Fruit fly (Drosophila melanogaster) whole organism: Measurements from ENCODE around the gene CG11726.
A peak's percentile ranks its signal among the peaks of the same experiment; 100 is the strongest.

Experiments
- CG8478 ChIP-seq: fragments of >200 bp; optimal IDR thresholded peaks from 2 replicates; lab custom pipeline; 2018; ENCODE audit warnings: inconsistent platforms
- Dll ChIP-seq: fragments of >200 bp; optimal IDR thresholded peaks from 2 replicates; lab custom pipeline; 2017
- EcR ChIP-seq, 2 experiments: fragments of >200 bp; optimal IDR thresholded peaks; 2 replicates each; lab custom pipeline; 2017; ENCODE audit warnings: missing biosample characterization in 2 of 2, missing genetic modification characterization in 2 of 2, missing genetic modification reagents in 2 of 2
- pan ChIP-seq: fragments of >200 bp; optimal IDR thresholded peaks from 2 replicates; lab custom pipeline; 2017
- psq ChIP-seq: fragments of >200 bp; optimal IDR thresholded peaks from 2 replicates; lab custom pipeline; 2017
- usp ChIP-seq: fragments of >200 bp; optimal IDR thresholded peaks from 2 replicates; lab custom pipeline; 2017; ENCODE audit warnings: missing biosample characterization, missing genetic modification characterization, mixed read lengths

Gene CG11726

DNA sequence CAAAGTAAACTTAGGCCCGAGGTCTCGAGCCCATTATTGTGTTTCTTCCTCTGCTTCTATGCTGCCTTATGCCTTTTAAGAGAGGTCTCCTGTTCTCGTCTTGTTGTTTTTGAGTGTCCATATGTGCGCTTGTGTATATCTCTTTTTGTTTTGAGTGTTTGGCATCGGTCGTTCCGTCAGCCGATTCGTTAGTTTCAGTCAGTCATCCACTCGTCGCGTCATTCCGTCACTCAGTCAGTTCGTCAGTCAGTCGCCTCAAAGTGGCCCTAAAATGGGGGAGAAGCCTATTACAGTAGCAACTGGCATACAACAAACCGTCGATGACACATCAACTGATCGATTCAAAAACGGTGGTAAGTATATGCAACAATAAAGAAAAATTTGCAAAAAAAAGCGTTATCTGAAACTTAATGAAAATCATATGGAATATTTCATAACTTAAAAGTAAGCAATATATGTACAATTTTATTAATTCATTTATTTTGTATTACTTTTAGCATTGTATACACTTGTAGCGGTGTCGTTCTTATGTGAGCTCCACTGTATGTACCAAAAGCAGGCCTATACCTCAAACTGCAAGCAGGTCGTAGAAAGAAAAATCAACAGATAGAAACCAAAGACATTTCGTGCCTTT, 23.7 kb downstream of the CG11726 start:
- TF ChIP-seq CG8478 (lab: Kevin White, UChicago): no peak
- no peak for TF ChIP-seq EcR (GFP tag; optimal IDR thresholded peaks at IDR 0.05; lab: Kevin White, UChicago)
- TF ChIP-seq usp (GFP tag; lab: Kevin White, UChicago): no peak
- no peak for TF ChIP-seq psq (lab: Kevin White, UChicago)
- no peak for TF ChIP-seq Dll (lab: Kevin White, UChicago)
- TF ChIP-seq pan (lab: Kevin White, UChicago): no peak

DNA sequence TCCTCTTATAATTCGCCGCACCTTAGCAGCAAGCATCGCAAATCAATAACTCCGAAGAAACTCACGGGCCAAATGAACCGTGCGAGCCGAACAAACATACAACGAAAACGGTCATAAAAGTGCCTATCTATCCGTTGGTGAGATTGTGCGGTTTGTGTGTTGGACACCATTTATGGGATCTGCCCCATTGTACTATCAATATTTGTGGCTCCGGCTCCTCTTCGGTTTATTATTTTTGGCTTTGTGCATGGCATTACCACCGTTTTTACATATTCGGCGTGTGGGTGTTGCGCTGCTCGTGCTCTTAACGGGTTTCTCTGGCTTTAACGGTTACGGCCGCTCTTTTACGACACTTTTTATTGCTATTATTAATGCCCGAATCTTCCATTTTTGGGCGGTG, 24.9 kb downstream of the CG11726 start:
- TF ChIP-seq pan (lab: Kevin White, UChicago): no peak
- no peak for TF ChIP-seq usp (GFP tag; lab: Kevin White, UChicago)
- no peak for TF ChIP-seq Dll (lab: Kevin White, UChicago)
- no peak for TF ChIP-seq EcR (GFP tag; optimal IDR thresholded peaks at IDR 0.05; lab: Kevin White, UChicago)
- TF ChIP-seq psq (lab: Kevin White, UChicago): no peak

DNA sequence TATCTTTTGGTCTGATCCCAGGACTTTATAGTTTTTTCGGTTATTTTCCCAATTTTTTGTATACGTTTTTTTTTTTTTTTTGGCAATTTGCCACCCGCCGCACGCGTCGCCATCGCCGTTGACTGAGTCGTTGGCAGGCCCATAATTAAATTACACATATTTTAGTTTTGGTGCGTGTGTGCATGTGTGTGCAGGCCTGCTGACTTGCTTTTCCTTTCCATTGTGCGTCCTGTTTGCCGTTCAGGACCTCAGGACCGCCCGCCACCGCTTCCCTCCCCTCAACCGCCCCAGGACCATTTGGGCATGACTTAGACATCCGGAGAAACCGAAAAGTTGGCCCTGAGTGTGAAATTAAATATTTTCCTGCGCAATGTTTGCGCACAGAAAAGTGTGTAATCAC, 26.5 kb downstream of the CG11726 start:
- no peak for TF ChIP-seq usp (GFP tag; lab: Kevin White, UChicago)
- no peak for TF ChIP-seq CG8478 (lab: Kevin White, UChicago)
- TF ChIP-seq pan (lab: Kevin White, UChicago): no peak
- TF ChIP-seq EcR (GFP tag; optimal IDR thresholded peaks at IDR 0.05; lab: Kevin White, UChicago): no peak
- no peak for TF ChIP-seq psq (lab: Kevin White, UChicago)
- TF ChIP-seq Dll (lab: Kevin White, UChicago): no peak

DNA sequence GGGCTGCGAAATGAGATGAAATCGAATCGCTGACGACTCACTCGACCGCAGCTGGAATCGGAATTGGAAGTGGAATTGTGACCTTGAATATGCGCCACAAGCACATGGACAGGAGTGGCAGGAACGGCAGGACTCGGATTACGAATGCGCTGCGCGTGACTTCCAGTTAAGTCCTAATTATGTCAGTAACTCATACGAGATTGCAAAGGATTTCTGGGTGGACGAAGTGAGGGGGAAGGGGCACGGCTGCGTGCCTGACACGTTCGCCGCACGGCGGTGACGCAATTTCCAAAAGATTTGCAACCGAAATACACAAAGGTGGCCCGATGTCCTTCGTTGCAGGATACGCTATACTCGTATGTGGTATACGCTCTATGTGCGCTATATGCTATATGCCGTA, 27.4 kb downstream of the CG11726 start:
- no peak for TF ChIP-seq EcR (GFP tag; optimal IDR thresholded peaks at IDR 0.05; lab: Kevin White, UChicago)
- no peak for TF ChIP-seq usp (GFP tag; lab: Kevin White, UChicago)
- TF ChIP-seq CG8478 (lab: Kevin White, UChicago): no peak
- no peak for TF ChIP-seq psq (lab: Kevin White, UChicago)
- TF ChIP-seq pan (lab: Kevin White, UChicago): peak; percentile 27

DNA sequence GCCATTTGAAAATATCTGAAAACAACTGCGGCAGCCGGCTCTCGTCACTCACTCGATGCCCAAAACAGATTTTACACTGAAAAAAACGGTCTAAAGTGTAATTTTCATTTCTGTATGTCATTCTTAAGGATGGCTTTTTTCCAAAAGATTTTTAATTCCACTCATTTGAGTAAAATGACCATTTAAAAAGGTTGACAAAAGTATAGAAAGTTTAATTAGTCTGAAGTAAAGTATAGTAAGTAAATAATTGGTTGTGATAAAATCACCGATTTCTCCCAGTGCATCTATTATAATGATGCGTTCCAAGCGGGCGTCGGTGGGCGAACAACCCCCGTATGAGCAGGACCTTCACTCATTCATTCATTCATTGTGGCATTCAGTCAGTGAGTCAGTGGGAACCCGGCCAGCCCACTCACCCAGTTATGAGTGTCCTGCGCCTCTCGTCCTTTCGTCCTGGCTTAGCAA, 27.9 kb downstream of the CG11726 start:
- no peak for TF ChIP-seq psq (lab: Kevin White, UChicago)
- TF ChIP-seq pan (lab: Kevin White, UChicago): no peak
- TF ChIP-seq usp (GFP tag; lab: Kevin White, UChicago): no peak
- no peak for TF ChIP-seq EcR (GFP tag; optimal IDR thresholded peaks at IDR 0.05; lab: Kevin White, UChicago)
- no peak for TF ChIP-seq Dll (lab: Kevin White, UChicago)
- TF ChIP-seq CG8478 (lab: Kevin White, UChicago): no peak

DNA sequence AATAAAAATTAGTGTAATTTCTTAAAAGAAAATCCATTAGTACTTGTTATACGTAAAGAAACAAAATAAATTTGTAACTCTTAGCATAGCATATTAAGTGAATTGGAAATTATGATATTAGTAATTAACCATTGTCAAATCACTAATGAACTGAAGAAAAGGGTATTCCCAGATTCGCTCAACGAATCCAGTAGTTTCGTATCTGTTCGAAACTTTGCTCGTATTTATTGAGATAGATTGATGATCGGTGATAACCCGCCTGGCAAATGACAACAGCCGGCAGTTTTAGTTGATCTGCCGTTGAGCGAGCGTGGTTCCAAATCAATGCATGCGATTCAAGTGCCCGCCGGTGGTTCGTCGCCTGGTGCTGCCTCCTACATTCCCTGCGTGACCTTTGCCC, 30.4 kb downstream of the CG11726 start, which contains the start of gene CG7560:
TSS of gene CG7560 (plus strand) at position 301 of the 400 bp plus-strand sequence.
- no peak for TF ChIP-seq psq (lab: Kevin White, UChicago)
- no peak for TF ChIP-seq CG8478 (lab: Kevin White, UChicago)
- no peak for TF ChIP-seq usp (GFP tag; lab: Kevin White, UChicago)
- TF ChIP-seq Dll (lab: Kevin White, UChicago): no peak

DNA sequence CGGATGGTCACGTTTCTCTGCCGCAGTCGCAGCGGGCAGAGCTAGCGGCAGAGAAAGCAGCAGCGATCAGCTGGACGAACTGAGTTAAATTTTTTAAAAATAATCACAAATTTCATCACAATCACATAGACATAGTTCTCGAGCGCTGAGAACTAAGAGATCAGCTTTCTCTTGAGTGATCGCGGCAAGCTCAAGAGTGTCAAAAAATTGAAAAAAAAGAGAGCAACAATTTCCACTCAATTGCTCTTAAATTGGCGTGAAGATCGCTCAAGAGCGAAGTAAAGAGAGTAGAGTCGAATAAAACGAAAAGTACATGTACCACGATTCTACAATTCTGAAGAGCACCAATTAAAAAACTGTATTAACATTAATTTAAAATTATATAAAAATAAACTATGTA, 33.9 kb downstream of the CG11726 start:
- no peak for TF ChIP-seq Dll (lab: Kevin White, UChicago)

DNA sequence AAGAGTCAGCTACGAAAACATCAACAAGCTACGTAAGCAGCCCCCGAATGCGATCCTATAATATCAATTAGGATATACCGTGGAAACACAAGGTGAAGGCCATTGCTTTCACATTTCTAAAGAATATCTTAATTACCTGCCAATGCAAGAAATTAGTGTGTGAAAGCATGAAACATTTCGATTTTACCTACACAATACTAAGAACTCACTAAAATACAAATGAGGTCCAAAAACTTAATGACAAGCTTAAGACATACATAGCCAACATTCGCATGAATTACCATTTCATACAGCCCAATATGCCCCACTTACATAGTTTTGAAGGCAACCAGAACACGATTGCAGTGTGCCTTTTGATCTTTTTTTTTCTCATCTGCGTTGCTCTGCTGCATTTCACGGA, 35.2 kb downstream of the CG11726 start:
- TF ChIP-seq EcR (GFP tag; optimal IDR thresholded peaks at IDR 0.05; lab: Kevin White, UChicago) (no peak), Dll (lab: Kevin White, UChicago) (no peak), psq (lab: Kevin White, UChicago) (no peak)

DNA sequence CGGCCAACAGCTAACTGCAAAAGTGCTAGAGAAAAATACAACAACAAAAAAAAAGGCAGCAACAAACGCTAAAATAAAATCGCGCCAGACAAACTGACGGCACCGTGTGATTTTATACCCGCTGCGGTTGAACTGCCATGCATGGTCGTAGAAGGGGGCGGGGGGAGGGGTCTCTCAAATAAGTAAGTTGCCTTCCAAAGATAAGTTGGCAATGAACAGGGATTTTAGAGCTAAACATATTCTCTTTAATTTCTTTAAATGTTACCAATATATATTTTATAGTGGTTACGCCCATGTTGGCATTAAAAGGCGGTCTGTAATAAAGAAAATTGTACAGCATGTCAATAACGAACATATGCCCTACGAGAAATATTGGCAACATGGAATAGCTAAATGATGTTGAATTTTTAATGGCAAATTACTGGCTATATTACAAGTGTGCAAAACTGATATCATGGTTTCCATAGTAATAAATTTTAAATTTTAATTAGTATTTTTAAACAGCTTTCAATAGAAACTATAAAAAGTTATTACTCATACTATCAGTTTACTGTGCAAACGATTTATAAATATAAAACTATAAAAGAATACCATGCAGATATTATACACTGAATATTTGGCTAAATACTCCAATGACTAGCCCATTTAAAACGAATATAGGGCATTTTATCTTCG, 36.9 kb downstream of the CG11726 start:
- TF ChIP-seq CG8478 (lab: Kevin White, UChicago): no peak
- no peak for TF ChIP-seq Dll (lab: Kevin White, UChicago)
- TF ChIP-seq usp (GFP tag; lab: Kevin White, UChicago): no peak
- TF ChIP-seq pan (lab: Kevin White, UChicago): no peak
- no peak for TF ChIP-seq psq (lab: Kevin White, UChicago)
- no peak for TF ChIP-seq EcR (GFP tag; optimal IDR thresholded peaks at IDR 0.05; lab: Kevin White, UChicago)

DNA sequence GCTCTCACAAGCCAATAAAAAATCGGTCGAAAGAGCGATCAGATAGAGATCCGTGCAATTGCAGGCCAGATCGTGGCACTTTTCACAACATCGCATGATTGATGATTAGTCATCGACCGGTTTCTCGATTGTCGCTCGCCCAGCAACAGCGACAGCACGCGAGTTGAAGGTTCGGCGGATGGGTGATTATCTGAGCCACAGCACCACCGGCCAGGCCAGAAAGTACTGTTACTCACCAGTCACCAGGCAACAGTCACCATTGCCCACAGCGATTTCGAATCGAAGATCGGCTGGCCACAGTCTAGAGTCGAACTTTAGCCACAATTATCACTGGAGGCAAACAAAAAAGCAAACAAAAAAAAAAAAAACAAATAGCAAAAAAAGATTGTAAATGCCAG, 37.4 kb downstream of the CG11726 start:
- TF ChIP-seq psq (lab: Kevin White, UChicago): no peak
- TF ChIP-seq pan (lab: Kevin White, UChicago): no peak
- no peak for TF ChIP-seq Dll (lab: Kevin White, UChicago)
- no peak for TF ChIP-seq EcR (GFP tag; optimal IDR thresholded peaks at IDR 0.05; lab: Kevin White, UChicago)
- TF ChIP-seq usp (GFP tag; lab: Kevin White, UChicago): no peak
- TF ChIP-seq CG8478 (lab: Kevin White, UChicago): no peak

DNA sequence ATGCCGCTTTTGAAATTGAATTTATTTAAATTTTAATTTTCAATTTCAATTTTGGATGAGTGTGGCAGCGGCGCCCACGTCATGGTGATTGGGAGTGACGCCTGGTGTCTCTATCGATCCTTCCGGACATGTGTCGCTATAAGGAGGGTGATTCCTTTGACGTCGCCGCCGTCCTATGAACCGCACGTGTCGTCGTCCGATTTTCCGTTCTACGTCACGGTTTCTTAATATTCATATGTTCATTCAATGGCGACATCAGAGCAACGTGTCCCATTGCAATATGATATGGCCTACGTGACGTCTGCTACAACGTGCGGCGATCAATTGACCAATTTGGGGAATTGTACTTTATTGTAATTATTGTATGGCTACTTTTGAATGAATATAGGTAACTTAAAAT, 38.0 kb downstream of the CG11726 start:
- TF ChIP-seq pan (lab: Kevin White, UChicago): no peak

DNA sequence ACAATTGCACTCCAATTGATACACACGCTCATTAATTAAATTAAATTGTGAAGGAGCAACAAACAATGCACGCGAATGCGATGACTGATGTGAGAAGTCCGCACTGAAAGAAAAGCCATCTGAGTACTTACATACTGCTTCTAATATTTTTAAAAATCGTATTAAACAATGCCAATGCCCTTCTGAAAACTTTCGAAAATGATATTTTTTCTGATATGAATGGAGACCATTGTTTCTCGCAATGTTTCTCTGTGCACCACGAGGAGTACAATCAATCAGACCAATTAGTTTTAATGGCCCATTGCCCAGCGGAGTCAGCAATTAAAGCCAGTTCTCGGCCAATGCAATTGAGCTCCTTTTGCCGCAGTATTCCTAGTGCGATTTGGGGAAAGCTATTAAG, 38.7 kb downstream of the CG11726 start:
- TF ChIP-seq psq (lab: Kevin White, UChicago) (no peak), EcR (GFP tag; optimal IDR thresholded peaks at IDR 0.05; lab: Kevin White, UChicago) (no peak)
